Worm (Caenorhabditis elegans) whole organism, L3 larva: ENCODE data around the gene BE0003N10.1.
"Not testable (repeated sequence)": the region's sequence is repeated elsewhere in the genome, so short reads cannot be mapped to it uniquely, and the experiment has no call there.

Experiments
- ZK546.5 ChIP-seq: sonication (generic microtip); optimal IDR thresholded peaks from 2 replicates; lab custom pipeline; 2017; ENCODE audit warnings: missing biosample characterization, missing genetic modification characterization
- ama-1 ChIP-seq: fragments of 150-350 bp; optimal IDR thresholded peaks from 2 replicates; lab custom pipeline; 2018
- ceh-28 ChIP-seq: fragments of 150-350 bp; optimal IDR thresholded peaks from 2 replicates; lab custom pipeline; 2014; ENCODE audit warnings: missing biosample characterization, missing genetic modification reagents, missing genetic modification characterization
- elt-3 ChIP-seq, 3 experiments: fragments of 150-350 bp in 1 of 3; sonication (generic microtip) in 2 of 3; optimal IDR thresholded peaks; 2 replicates in 2 of 3; 4 replicates in 1 of 3; lab custom pipeline; 2014 to 2017; ENCODE audit warnings: missing biosample characterization in 3 of 3, missing genetic modification characterization in 3 of 3
- fkh-10 ChIP-seq: sonication (generic microtip); optimal IDR thresholded peaks from 2 replicates; lab custom pipeline; 2017; ENCODE audit warnings: missing biosample characterization, missing genetic modification reagents, missing genetic modification characterization
- jun-1 ChIP-seq: fragments of 150-350 bp; optimal IDR thresholded peaks from 2 replicates; lab custom pipeline; 2014; ENCODE audit warnings: missing biosample characterization, missing genetic modification reagents, missing genetic modification characterization
- lin-39 ChIP-seq: fragments of 150-350 bp; optimal IDR thresholded peaks from 2 replicates; lab custom pipeline; 2018; ENCODE audit warnings: missing biosample characterization, missing genetic modification reagents, missing genetic modification characterization
- nfya-1 ChIP-seq: sonication (generic microtip); optimal IDR thresholded peaks from 2 replicates; lab custom pipeline; 2017; ENCODE audit warnings: missing genetic modification characterization, mild to moderate bottlenecking, missing compliant biosample characterization, antibody characterized with exemption, moderate library complexity; ENCODE audit not compliant: insufficient read depth
- nhr-12 ChIP-seq: fragments of 150-350 bp; optimal IDR thresholded peaks from 2 replicates; lab custom pipeline; 2014; ENCODE audit warnings: missing biosample characterization, missing genetic modification characterization
- nhr-28 ChIP-seq: fragments of 150-350 bp; optimal IDR thresholded peaks from 2 replicates; lab custom pipeline; 2014; ENCODE audit warnings: missing biosample characterization, missing genetic modification characterization
- nhr-76 ChIP-seq: fragments of 150-350 bp; sonication (generic microtip); optimal IDR thresholded peaks from 5 replicates; lab custom pipeline; 2014; ENCODE audit warnings: missing biosample characterization, missing genetic modification characterization
- pqm-1 ChIP-seq: fragments of 150-350 bp; optimal IDR thresholded peaks from 2 replicates; lab custom pipeline; 2017; ENCODE audit warnings: missing biosample characterization, missing genetic modification characterization, inconsistent platforms
- snpc-4 ChIP-seq: fragments of 150-350 bp; optimal IDR thresholded peaks from 2 replicates; lab custom pipeline; 2014; ENCODE audit warnings: missing biosample characterization, missing genetic modification characterization
- tbx-2 ChIP-seq: sonication (generic microtip); optimal IDR thresholded peaks from 2 replicates; lab custom pipeline; 2016; ENCODE audit warnings: mild to moderate bottlenecking, missing genetic modification characterization, missing compliant biosample characterization

- TF ChIP-seq elt-3 (tag; optimal IDR thresholded peaks at IDR 0.05; lab: Kevin White, UChicago); nhr-12 (tag; lab: Kevin White, UChicago); nhr-28 (tag; lab: Kevin White, UChicago); fkh-10 (GFP tag; lab: Kevin White, UChicago); ama-1 (lab: Kevin White, UChicago); lin-39 (tag; lab: Kevin White, UChicago); nfya-1 (tag; lab: Kevin White, UChicago); snpc-4 (tag; lab: Kevin White, UChicago); pqm-1; tbx-2 (tag; lab: Kevin White, UChicago); jun-1; nhr-76 (tag; lab: Kevin White, UChicago); ceh-28 (tag; lab: Kevin White, UChicago); ZK546.5 (tag; lab: Kevin White, UChicago): not testable (repeated sequence)
Measured at ce11 chrIII:1076383-1076782, 39.1 kb downstream of the BE0003N10.1 start, which contains the start of gene uaf-1.
